Fruit fly (Drosophila melanogaster) whole organism, wandering third instar larva: ENCODE results near the gene Tbh.

Experiments
- Abd-B ChIP-seq: fragments of >200 bp; optimal IDR thresholded peaks from 2 replicates; lab custom pipeline; 2017; ENCODE audit warnings: missing biosample characterization, missing genetic modification characterization
- GATAd ChIP-seq: sonication (Bioruptor generic); optimal IDR thresholded peaks from 2 replicates; lab custom pipeline; 2016; ENCODE audit warnings: missing biosample characterization, missing genetic modification characterization
- Hnf4 ChIP-seq: fragments of 200-800 bp; sonication (Bioruptor generic); optimal IDR thresholded peaks from 2 replicates; lab custom pipeline; 2016; ENCODE audit warnings: missing biosample characterization, mild to moderate bottlenecking, missing genetic modification characterization
- N ChIP-seq: fragments of >200 bp; optimal IDR thresholded peaks from 2 replicates; lab custom pipeline; 2018; ENCODE audit warnings: missing biosample characterization, missing external identifiers, missing genetic modification characterization
- Vsx2 ChIP-seq: fragments of 200-300, 225-300 bp; sonication (Bioruptor generic); optimal IDR thresholded peaks from 2 replicates; lab custom pipeline; 2018; ENCODE audit warnings: missing biosample characterization, missing genetic modification characterization; ENCODE audit not compliant: partially characterized antibody
- brk ChIP-seq: fragments of 200-800 bp; sonication (Bioruptor generic); optimal IDR thresholded peaks from 2 replicates; lab custom pipeline; 2016; ENCODE audit warnings: missing biosample characterization, mild to moderate bottlenecking, missing genetic modification characterization
- dmrt93B ChIP-seq: fragments of 200-800 bp; sonication (Bioruptor generic); optimal IDR thresholded peaks from 2 replicates; lab custom pipeline; 2018; ENCODE audit warnings: missing biosample characterization, mild to moderate bottlenecking, missing genetic modification characterization
- h ChIP-seq: fragments of 200-800 bp; sonication (Bioruptor generic); optimal IDR thresholded peaks from 3 replicates; lab custom pipeline; 2016; ENCODE audit warnings: missing biosample characterization, mild to moderate bottlenecking, missing genetic modification characterization
- psq ChIP-seq: fragments of 200-800 bp; sonication (Bioruptor generic); optimal IDR thresholded peaks from 3 replicates; lab custom pipeline; 2017; ENCODE audit warnings: missing biosample characterization, mild to moderate bottlenecking, missing genetic modification characterization, moderate library complexity
- rgr ChIP-seq: fragments of 200-800 bp; sonication (Bioruptor generic); optimal IDR thresholded peaks from 3 replicates; lab custom pipeline; 2016; ENCODE audit warnings: missing biosample characterization, mild to moderate bottlenecking, missing genetic modification characterization
- sv ChIP-seq: fragments of 200-800 bp; sonication (Bioruptor generic); optimal IDR thresholded peaks from 3 replicates; lab custom pipeline; 2016; ENCODE audit warnings: missing biosample characterization, missing genetic modification characterization

DNA sequence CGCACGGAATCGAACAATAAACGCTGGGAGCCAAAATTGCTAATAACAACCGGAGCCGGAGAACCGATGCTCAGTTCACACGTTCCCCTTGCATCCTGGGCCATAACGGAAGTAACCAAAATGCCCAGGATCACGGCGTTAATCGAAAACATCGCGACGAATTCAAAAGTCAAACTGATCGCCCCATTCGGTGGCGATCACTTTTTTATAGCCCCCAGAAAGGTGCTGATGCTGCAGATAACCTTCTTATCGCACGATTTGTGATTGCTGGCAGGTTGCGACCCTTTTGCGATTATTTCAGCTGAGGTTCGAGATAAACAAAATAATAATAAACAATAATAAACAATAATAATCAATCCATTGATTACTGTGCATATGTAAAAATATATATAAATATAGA is 41.8 kb downstream of the Tbh start, which contains the start of gene CG2233:
- TF ChIP-seq brk (GFP tag; lab: Kevin White, UChicago) (no peak), Hnf4 (no peak), GATAd (GFP tag; lab: Kevin White, UChicago) (no peak), h (no peak), psq (GFP tag; lab: Kevin White, UChicago) (no peak), rgr (no peak), dmrt93B (no peak), sv (no peak), Abd-B (no peak), Vsx2 (no peak), N (GFP tag; lab: Kevin White, UChicago) (no peak)
